Fruit fly (Drosophila melanogaster): ENCODE measurements around the gene Gss1.
"Not testable (repeated sequence)": the region's sequence is repeated elsewhere in the genome, so short reads cannot be mapped to it uniquely, and the experiment has no call there.

DNA sequence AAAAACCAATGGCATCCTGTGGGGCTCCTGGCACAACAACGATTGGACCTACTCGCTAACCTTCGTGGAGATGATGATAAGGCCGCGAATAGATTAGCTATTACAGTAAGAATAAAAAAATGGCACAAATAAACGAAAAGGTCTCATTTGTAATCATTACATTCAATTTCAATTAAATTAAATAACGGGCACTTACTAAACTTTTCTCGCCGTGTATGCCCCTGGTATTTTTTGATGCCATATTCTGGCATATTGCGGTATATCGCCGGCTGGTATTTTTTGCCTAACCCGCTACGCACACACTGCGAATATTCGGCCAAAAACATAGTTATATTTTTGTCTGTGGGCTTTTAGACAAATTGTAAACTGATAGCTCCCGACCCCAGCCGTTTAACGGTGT, at the start of gene Gss1:
- not testable (repeated sequence) for TF ChIP-seq CrebA (GFP tag; optimal IDR thresholded peaks at IDR 0.05; ENCODE audit: borderline replicate concordance); Dif (GFP tag; optimal IDR thresholded peaks at IDR 0.05; ENCODE audit: partially characterized antibody); psq (GFP tag; optimal IDR thresholded peaks at IDR 0.05); ey (GFP tag; optimal IDR thresholded peaks at IDR 0.05); lola (GFP tag; optimal IDR thresholded peaks at IDR 0.05); Abd-B (GFP tag; optimal IDR thresholded peaks at IDR 0.05); Rel (GFP tag; optimal IDR thresholded peaks at IDR 0.05); Rel (tag; optimal IDR thresholded peaks at IDR 0.05); Hnf4 (GFP tag; optimal IDR thresholded peaks at IDR 0.05); Hr83 (GFP tag; optimal IDR thresholded peaks at IDR 0.05; ENCODE audit: poor library complexity, severe bottlenecking); CG9705 (GFP tag; optimal IDR thresholded peaks at IDR 0.05); woc (GFP tag; optimal IDR thresholded peaks at IDR 0.05); Mio (GFP tag; optimal IDR thresholded peaks at IDR 0.05); N (GFP tag; optimal IDR thresholded peaks at IDR 0.05)
